Worm (Caenorhabditis elegans): Measurements from ENCODE around the gene ufm-1.

ufm-1 gene

DNA sequence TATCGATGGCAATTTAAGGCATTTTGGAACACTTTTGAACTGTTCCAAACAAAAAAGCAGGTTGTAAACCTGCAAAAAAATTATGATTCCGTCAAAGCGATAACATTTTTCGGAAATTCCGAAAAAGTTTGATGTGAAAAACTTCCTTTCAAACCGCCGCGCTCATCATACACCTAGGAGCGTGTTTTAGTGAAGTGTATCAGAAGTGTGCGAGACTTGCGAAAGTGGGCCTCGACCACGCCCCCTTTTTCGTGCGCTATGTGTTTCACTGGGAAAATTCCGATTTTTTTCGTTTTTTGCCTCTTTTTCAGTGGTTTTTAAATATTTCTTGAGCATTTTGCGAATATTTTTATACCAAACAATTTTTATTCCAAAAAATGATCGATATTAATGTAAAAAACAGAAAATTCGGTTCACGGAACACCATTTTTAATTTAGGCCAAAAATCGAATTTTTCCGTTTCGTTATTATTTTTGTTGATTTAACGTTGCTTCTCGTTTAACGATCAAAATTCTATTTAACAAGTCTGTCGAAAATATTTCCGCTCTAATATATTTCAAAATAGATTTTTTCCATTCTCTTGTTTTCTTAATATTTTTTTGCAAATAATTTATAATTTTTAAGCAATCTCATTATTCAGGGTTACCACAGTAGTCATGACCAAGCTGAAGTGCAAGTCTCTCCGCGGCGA is 4.1 kb upstream of the ufm-1 start, which contains the start of gene rpl-35 (continued):
- TF ChIP-seq F37B4.10 (GFP tag; IDR thresholded peaks at IDR 0.05) (peak; percentile 96), nfya-2 (GFP tag; IDR thresholded peaks at IDR 0.05) (peak; percentile 96), let-607 (tag; optimal IDR thresholded peaks at IDR 0.05) (peak; percentile 94 to 97), ceh-58 (GFP tag; IDR thresholded peaks at IDR 0.05) (peak; percentile 72; the same call in 1 of the 2 replicates), T26A5.8 (tag; optimal IDR thresholded peaks at IDR 0.05) (peak; percentile 85), C17E4.6 (GFP tag; IDR thresholded peaks at IDR 0.05) (peak; percentile 100), rpc-1 (optimal IDR thresholded peaks at IDR 0.05) (peak; percentile 45), rpc-1 (tag; optimal IDR thresholded peaks at IDR 0.05) (peak; percentile 21), Y79H2A.3 (GFP tag; conservative IDR thresholded peaks at IDR 0.05) (peak; percentile 97), nfyb-1 (GFP tag; IDR thresholded peaks at IDR 0.05) (peak; percentile 99), rcor-1 (GFP tag; IDR thresholded peaks at IDR 0.05) (peak; percentile 99), mcd-1 (GFP tag; IDR thresholded peaks at IDR 0.05) (peak; percentile 99), F22D6.2 (tag; optimal IDR thresholded peaks at IDR 0.05) (peak; percentile 94), efl-1 (GFP tag; optimal IDR thresholded peaks at IDR 0.05) (peak; percentile 99), repo-1 (tag; optimal IDR thresholded peaks at IDR 0.05) (peak; percentile 99), dpff-1 (tag; optimal IDR thresholded peaks at IDR 0.05) (peak; percentile 66), ets-4 (GFP tag; optimal IDR thresholded peaks at IDR 0.05) (peak; percentile 99), lin-26 (GFP tag; IDR thresholded peaks at IDR 0.05) (peak; percentile 97), F57C9.4 (tag; optimal IDR thresholded peaks at IDR 0.05) (peak; percentile 84), ztf-3 (GFP tag; optimal IDR thresholded peaks at IDR 0.05) (peak; percentile 93), ztf-6 (GFP tag; IDR thresholded peaks at IDR 0.05) (peak; percentile 98)

DNA sequence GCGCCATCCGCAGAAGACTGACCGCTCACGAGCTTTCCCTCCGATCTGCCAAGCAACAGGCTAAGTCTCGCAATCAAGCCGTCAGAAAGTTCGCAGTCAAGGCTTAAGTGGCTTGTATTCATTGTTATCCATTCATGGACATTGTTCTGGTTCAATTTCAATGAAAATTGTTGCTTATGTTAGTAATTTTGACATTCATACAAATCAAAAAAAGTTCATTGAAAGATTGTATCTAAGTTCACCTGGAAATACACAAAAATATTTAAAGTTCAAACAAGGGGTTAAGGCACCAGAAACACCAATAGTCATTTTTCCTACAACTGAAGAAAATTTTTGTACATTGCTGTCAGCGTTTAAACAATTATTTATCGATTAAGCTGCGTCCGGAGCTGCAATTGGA is 3.3 kb upstream of the ufm-1 start:
- no peak for TF ChIP-seq ztf-6 (GFP tag; IDR thresholded peaks at IDR 0.05)
- no peak for TF ChIP-seq nfya-2 (GFP tag; IDR thresholded peaks at IDR 0.05)
- TF ChIP-seq ets-4 (GFP tag; optimal IDR thresholded peaks at IDR 0.05) = no peak
- TF ChIP-seq Y67H2A.10 (GFP tag; conservative IDR thresholded peaks at IDR 0.05) = no peak
- TF ChIP-seq madf-10 (tag; optimal IDR thresholded peaks at IDR 0.05) = no peak
- no peak for TF ChIP-seq Y53F4B.3 (GFP tag; IDR thresholded peaks at IDR 0.05)
- TF ChIP-seq Y79H2A.3 (GFP tag; conservative IDR thresholded peaks at IDR 0.05) = no peak
- peak; percentile 20 for TF ChIP-seq snpc-4 (GFP tag; optimal IDR thresholded peaks at IDR 0.05)
- TF ChIP-seq snpc-4 (tag; optimal IDR thresholded peaks at IDR 0.05) = peak in 1 of 4 experiments; percentile 53
- TF ChIP-seq akir-1 (GFP tag; optimal IDR thresholded peaks at IDR 0.05) = no peak
- no peak for TF ChIP-seq tbp1 (GFP tag; optimal IDR thresholded peaks at IDR 0.05)
- no peak for TF ChIP-seq mel-28 (tag; optimal IDR thresholded peaks at IDR 0.05; ENCODE audit: borderline replicate concordance)
- TF ChIP-seq nhr-179 (tag; optimal IDR thresholded peaks at IDR 0.05) = no peak
- TF ChIP-seq Y53G8AR.9 (GFP tag; conservative IDR thresholded peaks at IDR 0.05) = peak; percentile 53; the same call in 1 of the 2 replicates
- no peak for TF ChIP-seq F57A8.1 (GFP tag; optimal IDR thresholded peaks at IDR 0.05)
- TF ChIP-seq tlf-1 (GFP tag; optimal IDR thresholded peaks at IDR 0.05) = peak; percentile 64
- peak; percentile 73 for TF ChIP-seq hsf-1 (GFP tag; IDR thresholded peaks at IDR 0.05)
- TF ChIP-seq nhr-90 (tag; optimal IDR thresholded peaks at IDR 0.05) = peak; percentile 9
- TF ChIP-seq lag-1 (GFP tag; IDR thresholded peaks at IDR 0.05) = no peak
- TF ChIP-seq rpc-1 (optimal IDR thresholded peaks at IDR 0.05) = no peak
- TF ChIP-seq rpc-1 (tag; optimal IDR thresholded peaks at IDR 0.05) = no peak
- no peak for TF ChIP-seq egl-44 (GFP tag; IDR thresholded peaks at IDR 0.05)
- TF ChIP-seq let-607 (tag; optimal IDR thresholded peaks at IDR 0.05) = no peak
- peak; percentile 58 for TF ChIP-seq madf-6 (GFP tag; IDR thresholded peaks at IDR 0.05)
- TF ChIP-seq somi-1 (GFP tag; optimal IDR thresholded peaks at IDR 0.05) = peak; percentile 12
- no peak for TF ChIP-seq F52B5.7 (tag; optimal IDR thresholded peaks at IDR 0.05)
- TF ChIP-seq egl-18 (GFP tag; IDR thresholded peaks at IDR 0.05) = no peak
- TF ChIP-seq bed-1 (GFP tag; IDR thresholded peaks at IDR 0.05) = no peak
- TF ChIP-seq hrde-1 (tag; optimal IDR thresholded peaks at IDR 0.05; ENCODE audit: borderline replicate concordance) = peak; percentile 76
- 0 out of 2 replicates have a peak, but pooled peaks have one; percentile 11 for TF ChIP-seq C17E4.6 (GFP tag; IDR thresholded peaks at IDR 0.05)
- TF ChIP-seq ztf-28 (GFP tag; IDR thresholded peaks at IDR 0.05) = no peak
- TF ChIP-seq F33H1.4 (GFP tag; IDR thresholded peaks at IDR 0.05) = 0 out of 2 replicates have a peak, but pooled peaks have one; percentile 24
- TF ChIP-seq pbrm-1 (GFP tag; IDR thresholded peaks at IDR 0.05) = peak; percentile 66; the same call in 1 of the 2 replicates
